Fruit fly (Drosophila melanogaster): Measurements from ENCODE around the gene Ubc6.

- TF ChIP-seq Sin3A (optimal IDR thresholded peaks at IDR 0.05) (no peak), Myc (optimal IDR thresholded peaks at IDR 0.05) (no peak), h (optimal IDR thresholded peaks at IDR 0.05) (no peak)
Measured at dm6 chr3R:4994659-4995058, 42.2 kb upstream of the Ubc6 start.
